Fruit fly (Drosophila melanogaster) whole organism, embryonic: ENCODE data around the gene CG34451.

ENCODE experiments used
- Abd-B ChIP-seq: fragments of 200-800 bp; sonication (Bioruptor generic); optimal IDR thresholded peaks from 2 replicates; lab custom pipeline; 2018; ENCODE audit warnings: missing biosample characterization, mild to moderate bottlenecking, missing genetic modification characterization, moderate library complexity
- CG10462 ChIP-seq: fragments of 200-800 bp; sonication (Bioruptor generic); optimal IDR thresholded peaks from 2 replicates; lab custom pipeline; 2016; ENCODE audit warnings: missing biosample characterization, missing genetic modification characterization
- CG12236 ChIP-seq: fragments of 200-800 bp; sonication (Bioruptor generic); optimal IDR thresholded peaks from 2 replicates; lab custom pipeline; 2016; ENCODE audit warnings: missing biosample characterization, missing genetic modification characterization
- CG12769 ChIP-seq: fragments of 200-800 bp; sonication (Bioruptor generic); optimal IDR thresholded peaks from 2 replicates; lab custom pipeline; 2019; ENCODE audit warnings: missing biosample characterization, mild to moderate bottlenecking, missing genetic modification characterization, moderate library complexity
- CG13123 ChIP-seq: fragments of 200-800 bp; sonication (Bioruptor generic); optimal IDR thresholded peaks from 2 replicates; lab custom pipeline; 2016; ENCODE audit warnings: missing biosample characterization, missing genetic modification characterization
- CG14667 ChIP-seq: fragments of 200-800 bp; sonication (Bioruptor generic); IDR thresholded peaks from 2 replicates; pipeline ENCODE4 v1.3.6; 2022; ENCODE audit warnings: missing biosample characterization, missing genetic modification characterization
- CG15514 ChIP-seq: fragments of 200-800 bp; sonication (Bioruptor generic); optimal IDR thresholded peaks from 3 replicates; lab custom pipeline; 2017; ENCODE audit warnings: missing biosample characterization, missing genetic modification characterization, mild to moderate bottlenecking, moderate library complexity, missing genetic modification reagents
- CG1647 ChIP-seq: fragments of 200-800 bp; sonication (Bioruptor generic); optimal IDR thresholded peaks from 3 replicates; lab custom pipeline; 2016; ENCODE audit warnings: missing biosample characterization, missing genetic modification characterization
- CG18011 ChIP-seq: fragments of 200-800 bp; sonication (Bioruptor generic); optimal IDR thresholded peaks from 2 replicates; lab custom pipeline; 2017; ENCODE audit warnings: missing biosample characterization, missing genetic modification characterization, mild to moderate bottlenecking, moderate library complexity, missing genotype
- CG18262 ChIP-seq: fragments of 200-800 bp; optimal IDR thresholded peaks from 3 replicates; lab custom pipeline; 2019; ENCODE audit warnings: missing biosample characterization, mild to moderate bottlenecking, missing genetic modification characterization, moderate library complexity
- CG2875 ChIP-seq: fragments of 200-800 bp; sonication (Bioruptor generic); optimal IDR thresholded peaks from 2 replicates; lab custom pipeline; 2017; ENCODE audit warnings: missing biosample characterization, mild to moderate bottlenecking, missing genetic modification characterization, missing genetic modification reagents
- CG3163 ChIP-seq: fragments of 200-800 bp; sonication (Bioruptor generic); optimal IDR thresholded peaks from 3 replicates; lab custom pipeline; 2016; ENCODE audit warnings: missing biosample characterization, missing genetic modification characterization
- CG32767 ChIP-seq: fragments of 200-800 bp; sonication (Bioruptor generic); IDR thresholded peaks from 2 replicates; pipeline ENCODE4 v1.3.6; 2022; ENCODE audit warnings: missing biosample characterization, missing genetic modification characterization
- CG6272 ChIP-seq: fragments of 200-800 bp; sonication (Bioruptor generic); IDR thresholded peaks from 2 replicates; pipeline ENCODE4 v1.3.6; 2022; ENCODE audit warnings: missing biosample characterization, missing genetic modification characterization
- CG6689 ChIP-seq: fragments of 200-800 bp; sonication (Bioruptor generic); IDR thresholded peaks from 2 replicates; pipeline ENCODE4 v1.3.6; 2022; ENCODE audit warnings: missing biosample characterization, missing genetic modification characterization
- CG8290 ChIP-seq, 3 experiments: fragments of 200-800 bp; sonication (Bioruptor generic); optimal IDR thresholded peaks; 2 replicates each; lab custom pipeline; 2016 to 2019; ENCODE audit warnings: missing biosample characterization in 3 of 3, missing genetic modification characterization in 3 of 3, mild to moderate bottlenecking in 2 of 3, moderate library complexity in 1 of 3
- CG8359 ChIP-seq: fragments of 200-800 bp; sonication (Bioruptor generic); optimal IDR thresholded peaks from 2 replicates; lab custom pipeline; 2017; ENCODE audit warnings: missing biosample characterization, mild to moderate bottlenecking, missing genetic modification characterization, borderline replicate concordance
- D ChIP-seq, 2 experiments: fragments of 200-800 bp in 1 of 2; fragments of >200 bp in 1 of 2; sonication (Bioruptor generic) in 1 of 2; optimal IDR thresholded peaks; 2 replicates in 1 of 2; 3 replicates in 1 of 2; lab custom pipeline; 2017; ENCODE audit warnings: mild to moderate bottlenecking in 1 of 2, missing biosample characterization in 1 of 2, missing genetic modification characterization in 1 of 2, missing genetic modification reagents in 1 of 2
- Dfd ChIP-seq, 2 experiments: fragments of >200 bp; optimal IDR thresholded peaks; 2 replicates each; lab custom pipeline; 2017; ENCODE audit warnings: missing biosample characterization in 2 of 2, missing genetic modification characterization in 2 of 2
- Dll ChIP-seq: fragments of 200-800 bp; sonication (Bioruptor generic); IDR thresholded peaks from 4 replicates; pipeline ENCODE4 v1.3.6; 2022; ENCODE audit warnings: missing biosample characterization, missing genetic modification characterization; ENCODE audit not compliant: partially characterized antibody
- Ets97D ChIP-seq: fragments of 200-800 bp; sonication (Bioruptor generic); optimal IDR thresholded peaks from 3 replicates; lab custom pipeline; 2016; ENCODE audit warnings: missing biosample characterization, missing genetic modification characterization
- Fer3 ChIP-seq: fragments of 200-800 bp; sonication (Bioruptor generic); optimal IDR thresholded peaks from 2 replicates; lab custom pipeline; 2018; ENCODE audit warnings: missing biosample characterization, mild to moderate bottlenecking, missing genetic modification characterization, moderate library complexity
- Hr78 ChIP-seq, 2 experiments: fragments of 200-800 bp in 1 of 2; fragments of >200 bp in 1 of 2; sonication (Bioruptor generic) in 1 of 2; optimal IDR thresholded peaks; 2 replicates each; lab custom pipeline; 2017 to 2019; ENCODE audit warnings: missing biosample characterization in 2 of 2, missing genetic modification characterization in 2 of 2, mild to moderate bottlenecking in 1 of 2, moderate library complexity in 1 of 2
- Med ChIP-seq: fragments of 200-800 bp; sonication (Bioruptor generic); peaks from one replicate; lab custom pipeline; 2016; ENCODE audit warnings: missing biosample characterization, missing genetic modification characterization, mild to moderate bottlenecking, inconsistent platforms, moderate library complexity
- NfI ChIP-seq: fragments of 200-800 bp; sonication (Bioruptor generic); optimal IDR thresholded peaks from 3 replicates; lab custom pipeline; 2018; ENCODE audit warnings: missing biosample characterization, mild to moderate bottlenecking, missing genetic modification characterization, moderate library complexity
- Pdp1 ChIP-seq, 2 experiments: fragments of 200-800 bp; sonication (Bioruptor generic); optimal IDR thresholded peaks; 3 replicates each; lab custom pipeline; 2016; ENCODE audit warnings: missing biosample characterization in 2 of 2, missing genetic modification characterization in 2 of 2, mild to moderate bottlenecking in 1 of 2, moderate library complexity in 1 of 2
- Rx ChIP-seq: fragments of 200-800 bp; sonication (Bioruptor generic); IDR thresholded peaks from 2 replicates; pipeline ENCODE4 v1.3.6; 2022; ENCODE audit warnings: missing biosample characterization, missing genetic modification characterization
- Scr ChIP-seq: fragments of 200-800 bp; sonication (Bioruptor generic); IDR thresholded peaks from 2 replicates; pipeline ENCODE4 v1.3.6; 2022; ENCODE audit warnings: missing biosample characterization, missing genetic modification characterization; ENCODE audit not compliant: partially characterized antibody
- Sin3A ChIP-seq: fragments of >200 bp; optimal IDR thresholded peaks from 2 replicates; lab custom pipeline; 2018
- abd-A ChIP-seq: fragments of 200-800 bp; sonication (Bioruptor generic); optimal IDR thresholded peaks from 3 replicates; lab custom pipeline; 2019; ENCODE audit warnings: missing biosample characterization, mild to moderate bottlenecking, missing genetic modification characterization, moderate library complexity
- ac ChIP-seq: fragments of 200-800 bp; sonication (Bioruptor generic); optimal IDR thresholded peaks from 3 replicates; lab custom pipeline; 2017; ENCODE audit warnings: missing biosample characterization, mild to moderate bottlenecking, missing genetic modification characterization
- ap ChIP-seq: fragments of 200-800 bp; sonication (Bioruptor generic); IDR thresholded peaks from 2 replicates; pipeline ENCODE4 v1.3.6; 2022; ENCODE audit warnings: missing biosample characterization, missing genetic modification characterization
- bsh ChIP-seq, 2 experiments: fragments of 200-800 bp; sonication (Bioruptor generic); optimal IDR thresholded peaks; 2 replicates each; lab custom pipeline; 2017 to 2018; ENCODE audit warnings: mild to moderate bottlenecking in 2 of 2, missing biosample characterization in 2 of 2, missing genetic modification characterization in 2 of 2, moderate library complexity in 1 of 2
- crc ChIP-seq: fragments of 200-800 bp; sonication (Bioruptor generic); optimal IDR thresholded peaks from 2 replicates; lab custom pipeline; 2016; ENCODE audit warnings: missing biosample characterization, missing genetic modification characterization
- da ChIP-seq: fragments of 200-800 bp; sonication (Bioruptor generic); optimal IDR thresholded peaks from 2 replicates; lab custom pipeline; 2016; ENCODE audit warnings: missing biosample characterization, missing genetic modification characterization
- dmrt11E ChIP-seq: fragments of 200-800 bp; sonication (Bioruptor generic); optimal IDR thresholded peaks from 3 replicates; lab custom pipeline; 2018; ENCODE audit warnings: missing biosample characterization, mild to moderate bottlenecking, missing genetic modification characterization, moderate library complexity
- dmrt99B ChIP-seq: fragments of 200-800 bp; sonication (Bioruptor generic); optimal IDR thresholded peaks from 2 replicates; lab custom pipeline; 2018; ENCODE audit warnings: missing biosample characterization, mild to moderate bottlenecking, missing genetic modification characterization, moderate library complexity
- ind ChIP-seq: fragments of 200-800 bp; sonication (Bioruptor generic); optimal IDR thresholded peaks from 3 replicates; lab custom pipeline; 2016; ENCODE audit warnings: missing biosample characterization, missing genetic modification characterization
- knrl ChIP-seq: fragments of 200-800 bp; sonication (Bioruptor generic); IDR thresholded peaks from 3 replicates; pipeline ENCODE4 v1.3.6; 2022; ENCODE audit warnings: missing biosample characterization, missing genetic modification characterization; ENCODE audit not compliant: partially characterized antibody
- pita ChIP-seq: fragments of 200-800 bp; sonication (Bioruptor generic); optimal IDR thresholded peaks from 2 replicates; lab custom pipeline; 2017; ENCODE audit warnings: missing biosample characterization, mild to moderate bottlenecking, missing genetic modification characterization
- psq ChIP-seq: fragments of 200-800 bp; sonication (Bioruptor generic); optimal IDR thresholded peaks from 2 replicates; lab custom pipeline; 2017; ENCODE audit warnings: missing biosample characterization, missing genetic modification characterization
- ro ChIP-seq: fragments of 200-800 bp; sonication (Bioruptor generic); IDR thresholded peaks from 2 replicates; pipeline ENCODE4 v1.3.6; 2022; ENCODE audit warnings: missing biosample characterization, missing genetic modification characterization
- so ChIP-seq: fragments of 200-800 bp; sonication (Bioruptor generic); IDR thresholded peaks from 3 replicates; pipeline ENCODE4 v1.3.6; 2022; ENCODE audit warnings: missing biosample characterization, missing genetic modification characterization
- sr ChIP-seq: fragments of 200-800 bp; sonication (Bioruptor generic); IDR thresholded peaks from 3 replicates; pipeline ENCODE4 v1.3.6; 2022; ENCODE audit warnings: missing biosample characterization, missing genetic modification characterization
- ssp ChIP-seq: fragments of 200-800 bp; sonication (Bioruptor generic); IDR thresholded peaks from 2 replicates; pipeline ENCODE4 v1.3.6; 2022; ENCODE audit warnings: missing biosample characterization, missing genetic modification characterization
- tap ChIP-seq: fragments of 200-800 bp; optimal IDR thresholded peaks from 3 replicates; lab custom pipeline; 2019; ENCODE audit warnings: missing biosample characterization, mild to moderate bottlenecking, missing genetic modification characterization, moderate library complexity
- tgo ChIP-seq: fragments of 200-800 bp; sonication (Bioruptor generic); IDR thresholded peaks from 3 replicates; pipeline ENCODE4 v1.3.6; 2022; ENCODE audit warnings: missing biosample characterization, missing genetic modification characterization
- tin ChIP-seq: fragments of 200-800 bp; sonication (Bioruptor generic); optimal IDR thresholded peaks from 3 replicates; lab custom pipeline; 2016; ENCODE audit warnings: missing biosample characterization, missing genetic modification characterization
- vvl ChIP-seq: fragments of 200-800 bp; sonication (Bioruptor generic); IDR thresholded peaks from 2 replicates; pipeline ENCODE4 v1.3.6; 2022; ENCODE audit warnings: missing biosample characterization, missing genetic modification characterization
- wdn ChIP-seq: fragments of 200-800 bp; sonication (Bioruptor generic); IDR thresholded peaks from 2 replicates; pipeline ENCODE4 v1.3.6; 2022; ENCODE audit warnings: missing biosample characterization, missing genetic modification characterization

The CG34451 gene

DNA sequence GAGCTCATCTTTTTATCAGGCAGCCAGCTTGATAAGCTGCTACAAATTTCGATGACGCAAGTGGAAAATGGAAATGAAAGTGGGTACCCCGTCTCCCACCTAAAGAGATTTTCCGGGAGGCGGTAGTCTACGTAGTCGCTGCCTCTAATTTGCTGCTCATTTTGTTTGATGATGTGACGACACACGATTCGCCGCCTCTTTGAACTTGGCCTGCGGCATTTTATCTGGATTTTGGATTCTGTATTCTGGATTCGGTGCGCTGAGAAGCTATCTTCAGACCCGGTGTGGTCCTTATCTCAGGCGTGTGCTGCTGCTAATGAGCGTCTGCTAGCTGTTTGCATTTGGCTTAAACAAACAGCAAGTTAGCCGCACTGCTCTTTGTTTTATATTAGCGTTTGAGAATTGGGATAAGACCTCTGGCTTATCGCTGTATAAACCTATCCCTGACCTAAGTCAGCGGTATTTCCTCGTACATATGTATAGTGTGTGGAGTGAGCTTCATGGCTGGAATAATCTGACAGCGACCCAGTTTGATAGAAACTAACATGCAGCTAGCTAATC is 22.1 kb upstream of the CG34451 start (continued):
- TF ChIP-seq Fer3 (tag; lab: Kevin White, UChicago) (peak; percentile 64), CG1647 (GFP tag; lab: Kevin White, UChicago) (peak; percentile 36), Med (peak; percentile 91), ro (GFP tag; lab: Robert Waterston, UW) (no peak), so (0 out of 3 replicates have a peak, but pooled peaks have one; percentile 62), Hr78 (GFP tag; optimal IDR thresholded peaks at IDR 0.05; lab: Kevin White, UChicago) (peak in 1 of 2 experiments; percentile 57), Scr (GFP tag; lab: Robert Waterston, UW) (no peak), CG13123 (peak; percentile 74), Abd-B (GFP tag; lab: Kevin White, UChicago) (no peak), abd-A (tag; lab: Kevin White, UChicago) (no peak), CG14667 (no peak), Rx (GFP tag; lab: Robert Waterston, UW) (no peak), CG32767 (GFP tag; lab: Robert Waterston, UW) (no peak), ssp (GFP tag; lab: Robert Waterston, UW) (no peak), Dll (GFP tag; lab: Robert Waterston, UW) (no peak), CG2875 (GFP tag; lab: Kevin White, UChicago) (peak; percentile 76), ind (GFP tag; lab: Kevin White, UChicago) (peak; percentile 0), CG12236 (GFP tag; lab: Kevin White, UChicago) (peak; percentile 80), NfI (peak; percentile 23), vvl (peak; percentile 56; the same call in 1 of the 2 replicates), CG15514 (GFP tag; lab: Kevin White, UChicago) (peak; percentile 62), ap (GFP tag; lab: Robert Waterston, UW) (0 out of 2 replicates have a peak, but pooled peaks have one; percentile 21), wdn (GFP tag; lab: Robert Waterston, UW) (no peak), CG18262 (tag; lab: Kevin White, UChicago) (peak; percentile 35), CG12769 (peak; percentile 76), Sin3A (no peak), CG8359 (GFP tag; lab: Kevin White, UChicago) (peak; percentile 55), CG18011 (GFP tag; lab: Kevin White, UChicago) (no peak), sr (0 out of 3 replicates have a peak, but pooled peaks have one; percentile 32), Pdp1 (GFP tag; optimal IDR thresholded peaks at IDR 0.05; lab: Kevin White, UChicago) (peak; percentile 15 to 51), psq (GFP tag; lab: Kevin White, UChicago) (peak; percentile 50), dmrt99B (tag; lab: Kevin White, UChicago) (peak; percentile 20), CG10462 (GFP tag; lab: Kevin White, UChicago) (no peak), knrl (GFP tag; lab: Robert Waterston, UW) (no peak), dmrt11E (peak; percentile 40), CG6689 (GFP tag; lab: Robert Waterston, UW) (no peak), pita (GFP tag; lab: Kevin White, UChicago) (no peak), tin (GFP tag; lab: Kevin White, UChicago) (no peak), Dfd (GFP tag; optimal IDR thresholded peaks at IDR 0.05; lab: Kevin White, UChicago) (no peak)

DNA sequence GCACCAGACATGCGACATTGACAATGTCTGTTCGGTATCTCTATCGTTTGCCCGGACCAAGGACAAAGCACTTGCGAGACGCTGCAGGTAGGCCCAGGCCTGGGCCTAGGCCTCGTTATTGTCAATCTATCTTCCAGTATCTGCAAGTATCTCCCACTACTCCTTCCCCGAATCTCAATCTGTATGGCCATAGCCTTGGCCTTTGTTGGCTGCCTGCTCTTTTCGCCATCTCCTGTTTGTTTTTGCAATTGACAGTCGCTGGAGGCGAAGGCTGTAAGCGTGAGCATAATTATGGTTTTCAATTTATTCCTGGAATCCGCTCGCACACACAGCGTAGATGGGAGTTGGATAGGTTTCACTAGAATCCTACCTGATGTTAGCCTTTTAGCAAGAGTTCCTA is 20.2 kb upstream of the CG34451 start:
- no peak for TF ChIP-seq Ets97D (GFP tag; lab: Kevin White, UChicago)
- TF ChIP-seq crc (GFP tag; lab: Kevin White, UChicago): no peak
- TF ChIP-seq CG6272 (GFP tag; lab: Robert Waterston, UW): 0 out of 2 replicates have a peak, but pooled peaks have one; percentile 14
- TF ChIP-seq tgo: no peak
- TF ChIP-seq CG3163 (GFP tag; lab: Kevin White, UChicago): no peak
- no peak for TF ChIP-seq Med
- TF ChIP-seq da: no peak
- TF ChIP-seq tap (tag; lab: Kevin White, UChicago): no peak
- no peak for TF ChIP-seq ac
- TF ChIP-seq bsh (GFP tag; optimal IDR thresholded peaks at IDR 0.05; lab: Kevin White, UChicago): no peak
- peak; percentile 97 for TF ChIP-seq D (optimal IDR thresholded peaks at IDR 0.05; lab: Kevin White, UChicago)
- no peak for TF ChIP-seq D (GFP tag; optimal IDR thresholded peaks at IDR 0.05; lab: Kevin White, UChicago)
- no peak for TF ChIP-seq pita (GFP tag; lab: Kevin White, UChicago)
- no peak for TF ChIP-seq knrl (GFP tag; lab: Robert Waterston, UW)
- TF ChIP-seq CG8290 (GFP tag; optimal IDR thresholded peaks at IDR 0.05; lab: Kevin White, UChicago): no peak
- TF ChIP-seq CG8290 (tag; optimal IDR thresholded peaks at IDR 0.05; lab: Kevin White, UChicago): no peak
